Fruit fly (Drosophila melanogaster) whole organism, embryonic: ENCODE measurements around the gene CG10147.

ENCODE experiments used
- Bteb2 ChIP-seq: fragments of 200-800 bp; sonication (Bioruptor generic); optimal IDR thresholded peaks from 2 replicates; lab custom pipeline; 2016; ENCODE audit warnings: missing biosample characterization, missing genetic modification characterization
- CG10462 ChIP-seq: fragments of 200-800 bp; sonication (Bioruptor generic); optimal IDR thresholded peaks from 2 replicates; lab custom pipeline; 2016; ENCODE audit warnings: missing biosample characterization, missing genetic modification characterization
- CG11723 ChIP-seq: fragments of 200-800 bp; sonication (Bioruptor generic); optimal IDR thresholded peaks from 2 replicates; lab custom pipeline; 2017; ENCODE audit warnings: missing biosample characterization, mild to moderate bottlenecking, missing genetic modification characterization
- CG12769 ChIP-seq: fragments of 200-800 bp; sonication (Bioruptor generic); optimal IDR thresholded peaks from 2 replicates; lab custom pipeline; 2019; ENCODE audit warnings: missing biosample characterization, mild to moderate bottlenecking, missing genetic modification characterization, moderate library complexity
- CG14050 ChIP-seq: fragments of 200-800 bp; sonication (Bioruptor generic); IDR thresholded peaks from 3 replicates; pipeline ENCODE4 v1.3.6; 2022; ENCODE audit warnings: missing biosample characterization, missing genetic modification characterization
- CG15269 ChIP-seq: fragments of 200-800 bp; sonication (Bioruptor generic); optimal IDR thresholded peaks from 2 replicates; lab custom pipeline; 2018; ENCODE audit warnings: missing biosample characterization, mild to moderate bottlenecking, missing genetic modification characterization, moderate library complexity
- CG1603 ChIP-seq: fragments of 200-800 bp; sonication (Bioruptor generic); optimal IDR thresholded peaks from 2 replicates; lab custom pipeline; 2019; ENCODE audit warnings: missing biosample characterization, mild to moderate bottlenecking, missing genetic modification characterization, moderate library complexity
- CG17361 ChIP-seq: fragments of 200-800 bp; sonication (Bioruptor generic); IDR thresholded peaks from 3 replicates; pipeline ENCODE4 v1.3.6; 2022; ENCODE audit warnings: missing biosample characterization, missing genetic modification characterization
- CG17385 ChIP-seq: fragments of 200-800 bp; sonication (Bioruptor generic); optimal IDR thresholded peaks from 3 replicates; lab custom pipeline; 2018; ENCODE audit warnings: missing biosample characterization, mild to moderate bottlenecking, missing genetic modification characterization
- CG17612 ChIP-seq: fragments of 200-800 bp; sonication (Bioruptor generic); IDR thresholded peaks from 2 replicates; pipeline ENCODE4 v1.3.6; 2022; ENCODE audit warnings: missing biosample characterization, missing genetic modification characterization
- CG33213 ChIP-seq: fragments of 200-800 bp; sonication (Bioruptor generic); optimal IDR thresholded peaks from 3 replicates; lab custom pipeline; 2016; ENCODE audit warnings: missing biosample characterization, missing genetic modification characterization
- CG3407 ChIP-seq: fragments of 200-800 bp; sonication (Bioruptor generic); optimal IDR thresholded peaks from 2 replicates; lab custom pipeline; 2018; ENCODE audit warnings: missing biosample characterization, mild to moderate bottlenecking, missing genetic modification characterization
- CG4424 ChIP-seq: fragments of 200-800 bp; sonication (Bioruptor generic); optimal IDR thresholded peaks from 3 replicates; lab custom pipeline; 2016; ENCODE audit warnings: missing biosample characterization, missing genetic modification characterization
- CG4820 ChIP-seq: fragments of 200-800 bp; sonication (Bioruptor generic); optimal IDR thresholded peaks from 3 replicates; lab custom pipeline; 2016; ENCODE audit warnings: missing biosample characterization, missing genetic modification characterization
- CG5953 ChIP-seq: fragments of 200-800 bp; sonication (Bioruptor generic); IDR thresholded peaks from 2 replicates; pipeline ENCODE4 v1.3.6; 2022; ENCODE audit warnings: missing biosample characterization, missing genetic modification characterization
- CHES-1-like ChIP-seq: fragments of 200-800 bp; sonication (Bioruptor generic); optimal IDR thresholded peaks from 2 replicates; lab custom pipeline; 2016; ENCODE audit warnings: missing biosample characterization, missing genetic modification characterization
- CTCF ChIP-seq: fragments of 200-800 bp; sonication (Bioruptor generic); optimal IDR thresholded peaks from 2 replicates; lab custom pipeline; 2017; ENCODE audit warnings: missing biosample characterization, mild to moderate bottlenecking, missing genetic modification characterization, moderate library complexity
- Camta ChIP-seq: fragments of 200-800 bp; sonication (Bioruptor generic); optimal IDR thresholded peaks from 2 replicates; lab custom pipeline; 2016; ENCODE audit warnings: missing biosample characterization, missing genetic modification characterization
- CrebB ChIP-seq: fragments of 200-800 bp; sonication (Bioruptor generic); optimal IDR thresholded peaks from 3 replicates; lab custom pipeline; 2018; ENCODE audit warnings: missing biosample characterization, mild to moderate bottlenecking, missing genetic modification characterization
- D19B ChIP-seq: fragments of 200-800 bp; sonication (Bioruptor generic); optimal IDR thresholded peaks from 2 replicates; lab custom pipeline; 2017; ENCODE audit warnings: missing biosample characterization, mild to moderate bottlenecking, missing genetic modification characterization
- Deaf1 ChIP-seq: fragments of 200-800 bp; optimal IDR thresholded peaks from 3 replicates; lab custom pipeline; 2019; ENCODE audit warnings: missing biosample characterization, mild to moderate bottlenecking, missing genetic modification characterization, moderate library complexity
- Doc2 ChIP-seq: fragments of 200-800 bp; sonication (Bioruptor generic); IDR thresholded peaks from 2 replicates; pipeline ENCODE4 v1.3.6; 2022; ENCODE audit warnings: missing biosample characterization, missing genetic modification characterization
- Gug ChIP-seq: fragments of 200-800 bp; sonication (Bioruptor generic); IDR thresholded peaks from 4 replicates; pipeline ENCODE4 v1.3.6; 2022; ENCODE audit warnings: missing biosample characterization, missing genetic modification characterization
- H15 ChIP-seq: fragments of 200-800 bp; sonication (Bioruptor generic); IDR thresholded peaks from 3 replicates; pipeline ENCODE4 v1.3.6; 2022; ENCODE audit warnings: missing biosample characterization, missing genetic modification characterization
- Lim3 ChIP-seq: fragments of 200-800 bp; sonication (Bioruptor generic); IDR thresholded peaks from 2 replicates; pipeline ENCODE4 v1.3.6; 2022; ENCODE audit warnings: missing biosample characterization, missing genetic modification characterization
- NFAT ChIP-seq: fragments of 200-800 bp; sonication (Bioruptor generic); IDR thresholded peaks from 2 replicates; pipeline ENCODE4 v1.3.6; 2022; ENCODE audit warnings: missing biosample characterization, missing genetic modification characterization
- Nf-YB ChIP-seq: fragments of 200-800 bp; sonication (Bioruptor generic); optimal IDR thresholded peaks from 3 replicates; lab custom pipeline; 2019; ENCODE audit warnings: missing biosample characterization, mild to moderate bottlenecking, missing genetic modification characterization, moderate library complexity
- Oaz ChIP-seq: fragments of 200-800 bp; sonication (Bioruptor generic); IDR thresholded peaks from 2 replicates; pipeline ENCODE4 v1.3.6; 2022; ENCODE audit warnings: missing biosample characterization, missing genetic modification characterization
- Ptx1 ChIP-seq: fragments of 200-800 bp; sonication (Bioruptor generic); IDR thresholded peaks from 2 replicates; pipeline ENCODE4 v1.3.6; 2022; ENCODE audit warnings: missing biosample characterization, missing genetic modification characterization
- Sin3A ChIP-seq: fragments of >200 bp; optimal IDR thresholded peaks from 2 replicates; lab custom pipeline; 2018
- Xbp1 ChIP-seq: fragments of 200-800 bp; sonication (Bioruptor generic); optimal IDR thresholded peaks from 3 replicates; lab custom pipeline; 2016; ENCODE audit warnings: missing biosample characterization, mild to moderate bottlenecking, missing genetic modification characterization
- YL-1 ChIP-seq: fragments of 200-800 bp; sonication (Bioruptor generic); optimal IDR thresholded peaks from 3 replicates; lab custom pipeline; 2017; ENCODE audit warnings: missing biosample characterization, mild to moderate bottlenecking, missing genetic modification characterization
- bbx ChIP-seq: fragments of 200-800 bp; sonication (Bioruptor generic); IDR thresholded peaks from 2 replicates; pipeline ENCODE4 v1.3.6; 2022; ENCODE audit warnings: missing biosample characterization, missing genetic modification characterization; ENCODE audit not compliant: partially characterized antibody
- cad ChIP-seq: fragments of >200 bp; optimal IDR thresholded peaks from 2 replicates; lab custom pipeline; 2017; ENCODE audit warnings: missing biosample characterization, missing genetic modification characterization
- ci ChIP-seq: fragments of 200-800 bp; sonication (Bioruptor generic); IDR thresholded peaks from 3 replicates; pipeline ENCODE4 v1.3.6; 2022; ENCODE audit warnings: missing biosample characterization, missing genetic modification characterization
- dpn ChIP-seq, 2 experiments: fragments of 200-800 bp; sonication (Bioruptor generic); optimal IDR thresholded peaks; 3 replicates each; lab custom pipeline; 2016; ENCODE audit warnings: missing biosample characterization in 2 of 2, missing genetic modification characterization in 2 of 2
- ems ChIP-seq: fragments of 200-800 bp; sonication (Bioruptor generic); optimal IDR thresholded peaks from 3 replicates; lab custom pipeline; 2016; ENCODE audit warnings: missing biosample characterization, missing genetic modification characterization
- fd96Cb ChIP-seq: fragments of 200-800 bp; sonication (Bioruptor generic); optimal IDR thresholded peaks from 2 replicates; lab custom pipeline; 2018; ENCODE audit warnings: missing biosample characterization, mild to moderate bottlenecking, missing genetic modification characterization, moderate library complexity
- fru ChIP-seq: fragments of >200 bp; optimal IDR thresholded peaks from 2 replicates; lab custom pipeline; 2017
- gcm2 ChIP-seq: fragments of 200-800 bp; sonication (Bioruptor generic); optimal IDR thresholded peaks from 2 replicates; lab custom pipeline; 2016; ENCODE audit warnings: missing biosample characterization, missing genetic modification characterization
- jumu ChIP-seq: fragments of 200-800 bp; sonication (Bioruptor generic); optimal IDR thresholded peaks from 3 replicates; lab custom pipeline; 2016; ENCODE audit warnings: missing biosample characterization, missing genetic modification characterization
- maf-S ChIP-seq: fragments of 200-800 bp; sonication (Bioruptor generic); optimal IDR thresholded peaks from 2 replicates; lab custom pipeline; 2016; ENCODE audit warnings: missing biosample characterization, missing genetic modification characterization
- mirr ChIP-seq: fragments of 200-800 bp; sonication (Bioruptor generic); optimal IDR thresholded peaks from 3 replicates; lab custom pipeline; 2018; ENCODE audit warnings: missing biosample characterization, mild to moderate bottlenecking, missing genetic modification characterization
- nmo ChIP-seq: fragments of 200-800 bp; sonication (Bioruptor generic); optimal IDR thresholded peaks from 2 replicates; lab custom pipeline; 2018; ENCODE audit warnings: missing biosample characterization, mild to moderate bottlenecking, missing genetic modification characterization, moderate library complexity
- phol ChIP-seq: fragments of 200-800 bp; sonication (Bioruptor generic); optimal IDR thresholded peaks from 3 replicates; lab custom pipeline; 2018; ENCODE audit warnings: missing biosample characterization, mild to moderate bottlenecking, missing genetic modification characterization, moderate library complexity
- salm ChIP-seq: fragments of 200-800 bp; sonication (Bioruptor generic); optimal IDR thresholded peaks from 2 replicates; lab custom pipeline; 2018; ENCODE audit warnings: missing biosample characterization, mild to moderate bottlenecking, missing genetic modification characterization
- schlank ChIP-seq: fragments of 200-800 bp; sonication (Bioruptor generic); optimal IDR thresholded peaks from 2 replicates; lab custom pipeline; 2018; ENCODE audit warnings: missing biosample characterization, mild to moderate bottlenecking, missing genetic modification characterization
- seq ChIP-seq: fragments of 200-800 bp; sonication (Bioruptor generic); IDR thresholded peaks from 2 replicates; pipeline ENCODE4 v1.3.6; 2022; ENCODE audit warnings: missing biosample characterization, missing genetic modification characterization
- sim ChIP-seq: fragments of 200-800 bp; sonication (Bioruptor generic); IDR thresholded peaks from 2 replicates; pipeline ENCODE4 v1.3.6; 2022; ENCODE audit warnings: missing biosample characterization, missing genetic modification characterization
- sqz ChIP-seq: fragments of 200-800 bp; sonication (Bioruptor generic); optimal IDR thresholded peaks from 3 replicates; lab custom pipeline; 2018; ENCODE audit warnings: missing biosample characterization, mild to moderate bottlenecking, missing genetic modification characterization
- tll ChIP-seq, 2 experiments: fragments of 200-800 bp in 1 of 2; fragments of >200 bp in 1 of 2; sonication (Bioruptor generic) in 1 of 2; optimal IDR thresholded peaks; 2 replicates each; lab custom pipeline; 2017 to 2019; ENCODE audit warnings: missing biosample characterization in 2 of 2, missing genetic modification characterization in 2 of 2, mild to moderate bottlenecking in 1 of 2, moderate library complexity in 1 of 2
- zfh1 ChIP-seq: fragments of 200-800 bp; sonication (Bioruptor generic); IDR thresholded peaks from 3 replicates; pipeline ENCODE4 v1.3.6; 2022; ENCODE audit warnings: missing biosample characterization, missing genetic modification characterization

The CG10147 gene

dm6 chr3L:6467691-6468329 is 20.4 kb downstream of the CG10147 start (continued):
- TF ChIP-seq NFAT (no peak), zfh1 (GFP tag; lab: Robert Waterston, UW) (0 out of 3 replicates have a peak, but pooled peaks have one; percentile 20), Xbp1 (GFP tag; lab: Kevin White, UChicago) (peak; percentile 62), CG10462 (GFP tag; lab: Kevin White, UChicago) (peak; percentile 32), Lim3 (GFP tag; lab: Robert Waterston, UW) (no peak), sqz (peak; percentile 92), Gug (GFP tag; lab: Robert Waterston, UW) (no peak), CG17385 (peak; percentile 75), ems (GFP tag; lab: Kevin White, UChicago) (no peak), CG3407 (GFP tag; lab: Kevin White, UChicago) (peak; percentile 44), Oaz (no peak), CG17361 (peak; percentile 90), phol (tag; lab: Kevin White, UChicago) (peak; percentile 77), CG5953 (GFP tag; lab: Robert Waterston, UW) (no peak), Nf-YB (GFP tag; lab: Kevin White, UChicago) (peak; percentile 73), CTCF (GFP tag; lab: Kevin White, UChicago) (no peak), Ptx1 (peak; percentile 75), Bteb2 (GFP tag; lab: Kevin White, UChicago) (no peak), CG4424 (peak; percentile 66), gcm2 (GFP tag; lab: Kevin White, UChicago) (peak; percentile 10), seq (peak; percentile 49), ci (GFP tag; lab: Robert Waterston, UW) (peak; percentile 48; the same call in 1 of the 3 replicates), tll (GFP tag; optimal IDR thresholded peaks at IDR 0.05; lab: Kevin White, UChicago) (peak in 1 of 2 experiments; percentile 46), fru (lab: Kevin White, UChicago) (no peak), Doc2 (no peak), bbx (no peak), schlank (tag; lab: Kevin White, UChicago) (no peak), CG11723 (peak; percentile 53), CG33213 (GFP tag; lab: Kevin White, UChicago) (no peak), jumu (GFP tag; lab: Kevin White, UChicago) (no peak), CrebB (peak; percentile 15), CG12769 (peak; percentile 90), YL-1 (no peak), Camta (GFP tag; lab: Kevin White, UChicago) (no peak), sim (peak; percentile 47; the same call in 1 of the 2 replicates), CG4820 (GFP tag; lab: Kevin White, UChicago) (peak; percentile 24), cad (peak; percentile 35), maf-S (no peak), H15 (GFP tag; lab: Robert Waterston, UW) (0 out of 3 replicates have a peak, but pooled peaks have one; percentile 57), dpn (GFP tag; optimal IDR thresholded peaks at IDR 0.05; lab: Kevin White, UChicago) (peak in 1 of 2 experiments; percentile 73), CG1603 (tag; lab: Kevin White, UChicago) (peak; percentile 57), mirr (GFP tag; lab: Kevin White, UChicago) (no peak), fd96Cb (tag; lab: Kevin White, UChicago) (peak; percentile 68), nmo (GFP tag; lab: Kevin White, UChicago) (peak; percentile 84), CG14050 (GFP tag; lab: Robert Waterston, UW) (no peak), Deaf1 (tag; lab: Kevin White, UChicago) (peak; percentile 26), D19B (peak; percentile 10), CG17612 (no peak), CHES-1-like (GFP tag; lab: Kevin White, UChicago) (no peak), salm (tag; lab: Kevin White, UChicago) (peak; percentile 73), CG15269 (tag; lab: Kevin White, UChicago) (peak; percentile 82), Sin3A (no peak)
